Fruit fly (Drosophila melanogaster) whole organism, adult: ENCODE data around the gene GATAd.

Experiments used
- CG11617 ChIP-seq: fragments of 200-800 bp; sonication (Bioruptor generic); optimal IDR thresholded peaks from 2 replicates; lab custom pipeline; 2017; ENCODE audit warnings: mild to moderate bottlenecking, missing biosample characterization, missing genetic modification reagents, missing genetic modification characterization
- CG12768 ChIP-seq: fragments of 200-800 bp; sonication (Bioruptor generic); optimal IDR thresholded peaks from 2 replicates; lab custom pipeline; 2017; ENCODE audit warnings: missing biosample characterization, missing genetic modification characterization, mild to moderate bottlenecking, moderate library complexity, missing genetic modification reagents
- CG14711 ChIP-seq: fragments of 200-800 bp; sonication (Bioruptor generic); optimal IDR thresholded peaks from 2 replicates; lab custom pipeline; 2018; ENCODE audit warnings: missing biosample characterization, mild to moderate bottlenecking, missing genetic modification characterization, moderate library complexity
- CG1620 ChIP-seq: fragments of 200-800 bp; sonication (Bioruptor generic); optimal IDR thresholded peaks from 2 replicates; lab custom pipeline; 2016; ENCODE audit warnings: missing biosample characterization, missing genetic modification characterization
- CG33017 ChIP-seq: fragments of 200-800 bp; sonication (Bioruptor generic); optimal IDR thresholded peaks from 2 replicates; lab custom pipeline; 2018; ENCODE audit warnings: missing biosample characterization, mild to moderate bottlenecking, missing genetic modification characterization, moderate library complexity
- CG5204 ChIP-seq: fragments of 200-800 bp; sonication (Bioruptor generic); optimal IDR thresholded peaks from 2 replicates; lab custom pipeline; 2016; ENCODE audit warnings: missing biosample characterization, missing genetic modification characterization
- CG7045 ChIP-seq: fragments of 200-800 bp; sonication (Bioruptor generic); optimal IDR thresholded peaks from 2 replicates; lab custom pipeline; 2017; ENCODE audit warnings: missing biosample characterization, mild to moderate bottlenecking, missing genetic modification characterization
- CG7101 ChIP-seq: fragments of 200-800 bp; sonication (Bioruptor generic); optimal IDR thresholded peaks from 2 replicates; lab custom pipeline; 2018; ENCODE audit warnings: missing biosample characterization, mild to moderate bottlenecking, missing genetic modification characterization, moderate library complexity
- Clk ChIP-seq: fragments of 200-800 bp; sonication (Bioruptor generic); optimal IDR thresholded peaks from 2 replicates; lab custom pipeline; 2017; ENCODE audit warnings: missing biosample characterization, missing genetic modification characterization
- Crg-1 ChIP-seq: fragments of 200-800 bp; sonication (Bioruptor generic); optimal IDR thresholded peaks from 2 replicates; lab custom pipeline; 2016; ENCODE audit warnings: missing biosample characterization, missing genetic modification characterization
- Hr96 ChIP-seq: fragments of 200-800 bp; sonication (Bioruptor generic); optimal IDR thresholded peaks from 2 replicates; lab custom pipeline; 2016; ENCODE audit warnings: missing biosample characterization, missing genetic modification characterization
- Mnt ChIP-seq: fragments of 200-800 bp; sonication (Bioruptor generic); optimal IDR thresholded peaks from 2 replicates; lab custom pipeline; 2016; ENCODE audit warnings: missing biosample characterization, mild to moderate bottlenecking, missing genetic modification characterization
- bab1 ChIP-seq: fragments of 200-800 bp; sonication (Bioruptor generic); optimal IDR thresholded peaks from 3 replicates; lab custom pipeline; 2019; ENCODE audit warnings: missing biosample characterization, mild to moderate bottlenecking, missing genetic modification characterization, moderate library complexity
- cic ChIP-seq: fragments of 200-800 bp; sonication (Bioruptor generic); optimal IDR thresholded peaks from 2 replicates; lab custom pipeline; 2017; ENCODE audit warnings: missing biosample characterization, mild to moderate bottlenecking, missing genetic modification characterization, moderate library complexity
- cnc ChIP-seq, 2 experiments: fragments of >200 bp; optimal IDR thresholded peaks; 2 replicates each; lab custom pipeline; 2017
- kay ChIP-seq: fragments of 200-800 bp; sonication (Bioruptor generic); peaks from one replicate; lab custom pipeline; 2016; ENCODE audit warnings: missing biosample characterization, missing genetic modification characterization, borderline replicate concordance
- ovo ChIP-seq: fragments of 200-800 bp; sonication (Bioruptor generic); optimal IDR thresholded peaks from 2 replicates; lab custom pipeline; 2016; ENCODE audit warnings: missing biosample characterization, missing genetic modification characterization
- pad ChIP-seq: fragments of 200-800 bp; sonication (Bioruptor generic); optimal IDR thresholded peaks from 3 replicates; lab custom pipeline; 2017; ENCODE audit warnings: missing biosample characterization, missing genetic modification characterization, mild to moderate bottlenecking, moderate library complexity, missing genetic modification reagents
- tj ChIP-seq: fragments of 200-800 bp; sonication (Bioruptor generic); optimal IDR thresholded peaks from 3 replicates; lab custom pipeline; 2017; ENCODE audit warnings: missing biosample characterization, mild to moderate bottlenecking, missing genetic modification characterization, moderate library complexity
- toe ChIP-seq: fragments of 200-800 bp; sonication (Bioruptor generic); optimal IDR thresholded peaks from 2 replicates; lab custom pipeline; 2016; ENCODE audit warnings: missing biosample characterization, missing genetic modification characterization

The GATAd gene

dm6 chr2L:10339212-10339721, 5.7 kb downstream of the GATAd start, which contains the start of gene SamDC:
TSS of gene SamDC (plus strand) at chr2L:10339457.
- TF ChIP-seq bab1 (peak; percentile 63), Hr96 (GFP tag; lab: Kevin White, UChicago) (no peak), CG12768 (GFP tag; lab: Kevin White, UChicago) (no peak), CG7045 (GFP tag; lab: Kevin White, UChicago) (no peak), CG1620 (GFP tag; lab: Kevin White, UChicago) (peak; percentile 18), Crg-1 (GFP tag; lab: Kevin White, UChicago) (no peak), CG14711 (tag; lab: Kevin White, UChicago) (no peak), CG11617 (GFP tag; lab: Kevin White, UChicago) (peak; percentile 15), cnc (optimal IDR thresholded peaks at IDR 0.05; lab: Kevin White, UChicago) (no peak), toe (GFP tag; lab: Kevin White, UChicago) (no peak), Mnt (GFP tag; lab: Kevin White, UChicago) (peak; percentile 44), cic (GFP tag; lab: Kevin White, UChicago) (peak; percentile 31), CG5204 (GFP tag; lab: Kevin White, UChicago) (no peak), CG33017 (tag; lab: Kevin White, UChicago) (no peak), pad (GFP tag; lab: Kevin White, UChicago) (peak; percentile 12), kay (GFP tag; lab: Kevin White, UChicago) (no peak), ovo (no peak), Clk (GFP tag; lab: Kevin White, UChicago) (no peak), CG7101 (tag; lab: Kevin White, UChicago) (peak; percentile 35), tj (GFP tag; lab: Kevin White, UChicago) (no peak)

- no peak for TF ChIP-seq CG7101 (tag; lab: Kevin White, UChicago)
- TF ChIP-seq kay (GFP tag; lab: Kevin White, UChicago), result peak; percentile 72
Observed at dm6 chr2L:10339841-10340240, 6.3 kb downstream of the GATAd start.

dm6 chr2L:10341405-10341804, 7.9 kb downstream of the GATAd start, which contains the start of gene CG31715:
TSS of gene CG31715 (plus strand) at chr2L:10341616.
- TF ChIP-seq CG14711 (tag; lab: Kevin White, UChicago) (peak; percentile 20), CG1620 (GFP tag; lab: Kevin White, UChicago) (no peak), ovo (no peak), CG5204 (GFP tag; lab: Kevin White, UChicago) (no peak), CG7101 (tag; lab: Kevin White, UChicago) (peak; percentile 40), Crg-1 (GFP tag; lab: Kevin White, UChicago) (no peak), CG33017 (tag; lab: Kevin White, UChicago) (peak; percentile 5), Hr96 (GFP tag; lab: Kevin White, UChicago) (no peak), cnc (optimal IDR thresholded peaks at IDR 0.05; lab: Kevin White, UChicago) (no peak), Mnt (GFP tag; lab: Kevin White, UChicago) (peak; percentile 5), CG11617 (GFP tag; lab: Kevin White, UChicago) (peak; percentile 11), CG7045 (GFP tag; lab: Kevin White, UChicago) (no peak), pad (GFP tag; lab: Kevin White, UChicago) (no peak), CG12768 (GFP tag; lab: Kevin White, UChicago) (no peak), toe (GFP tag; lab: Kevin White, UChicago) (no peak), bab1 (peak; percentile 62), Clk (GFP tag; lab: Kevin White, UChicago) (no peak), kay (GFP tag; lab: Kevin White, UChicago) (peak; percentile 66), cic (GFP tag; lab: Kevin White, UChicago) (no peak), tj (GFP tag; lab: Kevin White, UChicago) (peak; percentile 11)

- peak; percentile 19 for TF ChIP-seq CG11617 (GFP tag; lab: Kevin White, UChicago)
- peak; percentile 16 for TF ChIP-seq cic (GFP tag; lab: Kevin White, UChicago)
- TF ChIP-seq CG5204 (GFP tag; lab: Kevin White, UChicago), result no peak
- peak; percentile 15 for TF ChIP-seq CG7101 (tag; lab: Kevin White, UChicago)
- peak; percentile 12 for TF ChIP-seq CG14711 (tag; lab: Kevin White, UChicago)
- TF ChIP-seq bab1, result peak; percentile 69
- peak; percentile 25 for TF ChIP-seq tj (GFP tag; lab: Kevin White, UChicago)
- peak; percentile 22 for TF ChIP-seq Mnt (GFP tag; lab: Kevin White, UChicago)
- no peak for TF ChIP-seq pad (GFP tag; lab: Kevin White, UChicago)
Observed at dm6 chr2L:10342471-10342870, 8.9 kb downstream of the GATAd start, which contains the start of gene Sps2. TSS of gene Sps2 (plus strand) at chr2L:10342594.

dm6 chr2L:10344029-10344606, 10.6 kb downstream of the GATAd start, which contains the start of gene Frmd5:
TSS of gene Frmd5 (plus strand) at chr2L:10344442.
- no peak for TF ChIP-seq CG7101 (tag; lab: Kevin White, UChicago)

- TF ChIP-seq Mnt (GFP tag; lab: Kevin White, UChicago) (no peak), CG12768 (GFP tag; lab: Kevin White, UChicago) (no peak), CG7045 (GFP tag; lab: Kevin White, UChicago) (no peak), Clk (GFP tag; lab: Kevin White, UChicago) (no peak)
Observed at dm6 chr2L:10351130-10351529, 17.6 kb downstream of the GATAd start.
